Worm (Caenorhabditis elegans): Measurements from ENCODE around the gene irld-52.

The irld-52 gene

DNA sequence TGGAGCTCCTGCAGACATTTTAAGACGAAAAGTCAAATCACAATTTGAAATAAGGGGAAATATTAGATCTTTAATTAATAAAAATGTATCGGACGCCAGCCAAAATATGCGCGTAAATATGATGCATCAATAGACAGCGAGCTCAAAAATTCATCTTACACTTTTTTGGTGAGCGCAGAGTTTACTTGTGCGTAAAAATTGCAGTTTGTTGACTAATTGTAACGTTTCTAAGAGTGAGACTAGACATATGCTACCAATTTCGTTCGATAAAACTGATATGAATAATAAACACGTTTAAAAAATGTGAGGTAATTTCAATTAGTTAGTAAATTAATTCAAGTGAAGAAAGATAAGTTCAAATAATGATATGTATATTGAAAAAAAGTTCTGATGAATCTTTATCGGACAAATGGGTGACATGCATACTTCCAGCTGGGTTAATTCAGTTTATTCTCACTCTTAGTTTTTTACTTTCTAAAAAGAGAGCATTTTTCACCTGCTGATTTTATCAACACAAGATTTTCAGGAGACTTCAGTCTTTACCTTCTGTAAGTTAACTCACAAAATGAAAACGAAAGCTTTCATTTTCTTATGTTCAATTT lies at the start of gene irld-52, which contains the start of gene nhr-285:
irld-52 (plus strand) TSS at position 552 of the 602 bp plus-strand sequence.
nhr-285 (minus strand) TSS at position 101 of the 602 bp plus-strand sequence.
- TF ChIP-seq nhr-42 (GFP tag; IDR thresholded peaks at IDR 0.05), result no peak
- TF ChIP-seq skn-1 (tag; optimal IDR thresholded peaks at IDR 0.05), result no peak
- no peak for TF ChIP-seq hmg-1.1 (GFP tag; IDR thresholded peaks at IDR 0.05)
- no peak for TF ChIP-seq dmd-8 (GFP tag; IDR thresholded peaks at IDR 0.05)
- no peak for TF ChIP-seq ceh-20 (GFP tag; IDR thresholded peaks at IDR 0.05)
- TF ChIP-seq hlh-11 (tag; optimal IDR thresholded peaks at IDR 0.05), result no peak
- no peak for TF ChIP-seq jun-1 (tag; optimal IDR thresholded peaks at IDR 0.05)

ce11 chrV:15730459-15730858 lies 49.0 kb upstream of the irld-52 start, which contains the start of gene Y6E2A.10:
Gene Y6E2A.10 (minus strand): TSS chrV:15730559.
- TF ChIP-seq ceh-62 (tag; optimal IDR thresholded peaks at IDR 0.05), result no peak
- TF ChIP-seq zag-1 (tag; optimal IDR thresholded peaks at IDR 0.05), result no peak
- TF ChIP-seq cey-2 (tag; optimal IDR thresholded peaks at IDR 0.05; ENCODE audit: borderline replicate concordance, insufficient read depth), result no peak
- TF ChIP-seq Y48G9A.11 (GFP tag; IDR thresholded peaks at IDR 0.05), result no peak
- no peak for TF ChIP-seq daf-8 (GFP tag; IDR thresholded peaks at IDR 0.05)

DNA sequence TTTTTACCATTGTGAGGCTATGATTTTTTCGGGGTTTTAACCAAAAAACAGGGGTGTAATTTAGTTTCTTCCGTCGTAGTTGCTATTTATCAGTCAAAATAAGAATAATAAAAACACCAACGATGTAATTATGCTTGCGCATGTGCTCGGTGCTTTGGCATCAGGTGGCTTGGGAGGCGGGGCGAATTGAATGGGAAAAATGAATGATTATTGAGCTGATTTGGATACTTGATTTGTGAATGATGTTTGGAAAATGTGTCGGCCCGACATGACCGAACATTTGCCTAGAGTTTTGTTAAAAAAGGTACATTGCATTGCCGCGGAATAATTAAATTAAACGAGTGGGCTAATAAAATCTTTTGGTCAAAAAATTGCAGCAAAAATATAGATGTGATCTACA lies 47.3 kb upstream of the irld-52 start, which contains the start of gene str-38:
str-38 (minus strand) TSS at position 101 of the 400 bp plus-strand sequence.
- TF ChIP-seq spr-1 (tag; optimal IDR thresholded peaks at IDR 0.05) (no peak), ctbp-1 (GFP tag; IDR thresholded peaks at IDR 0.05) (no peak)

- TF ChIP-seq lir-3 (tag; optimal IDR thresholded peaks at IDR 0.05) (no peak), ceh-32 (tag; optimal IDR thresholded peaks at IDR 0.05; ENCODE audit: poor library complexity) (no peak), pqm-1 (tag; optimal IDR thresholded peaks at IDR 0.05) (no peak), aha-1 (tag) (peak; percentile 11), Y105C5A.15 (GFP tag; IDR thresholded peaks at IDR 0.05) (no peak), cey-2 (tag; optimal IDR thresholded peaks at IDR 0.05; ENCODE audit: borderline replicate concordance, insufficient read depth) (no peak), madf-5 (GFP tag; IDR thresholded peaks at IDR 0.05) (no peak), set-16 (GFP tag; IDR thresholded peaks at IDR 0.05) (peak; percentile 64), dve-1 (tag; optimal IDR thresholded peaks at IDR 0.05; ENCODE audit: insufficient read depth) (no peak)
These were observed 46.5 kb upstream of the irld-52 start for ce11 chrV:15733020-15733419.

DNA sequence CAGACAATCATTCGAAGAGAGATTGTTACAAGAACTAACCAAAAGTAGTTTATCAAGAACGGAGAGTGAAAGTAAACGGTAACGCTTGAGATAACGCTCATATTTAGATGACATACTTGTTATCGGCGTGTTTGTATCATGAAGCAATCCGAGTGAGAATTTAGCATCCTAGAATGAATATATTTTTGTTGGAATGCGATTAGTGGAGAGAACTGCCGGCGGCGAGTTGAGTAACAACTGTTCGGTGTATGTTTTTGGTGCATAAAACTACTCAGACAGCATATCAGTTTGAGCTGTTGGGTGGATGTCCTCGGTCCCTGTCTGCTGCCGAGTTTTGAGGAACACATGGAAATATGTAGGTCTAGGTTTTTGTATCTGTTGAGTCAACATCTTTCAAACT lies 45.9 kb upstream of the irld-52 start, which contains the start of gene T23D5.3:
T23D5.3 (minus strand) TSS at position 101 of the 400 bp plus-strand sequence.
- TF ChIP-seq nhr-102 (tag; optimal IDR thresholded peaks at IDR 0.05) (no peak), skn-1 (tag; optimal IDR thresholded peaks at IDR 0.05) (no peak), F44E2.7 (GFP tag; IDR thresholded peaks at IDR 0.05) (no peak), lin-38 (GFP tag; IDR thresholded peaks at IDR 0.05) (no peak), daf-12 (tag; optimal IDR thresholded peaks at IDR 0.05) (no peak), D1046.2 (GFP tag; IDR thresholded peaks at IDR 0.05) (no peak), sdz-12 (GFP tag; optimal IDR thresholded peaks at IDR 0.05) (no peak), ceh-32 (tag; optimal IDR thresholded peaks at IDR 0.05; ENCODE audit: poor library complexity) (no peak), unc-130 (GFP tag; optimal IDR thresholded peaks at IDR 0.05) (no peak)

DNA sequence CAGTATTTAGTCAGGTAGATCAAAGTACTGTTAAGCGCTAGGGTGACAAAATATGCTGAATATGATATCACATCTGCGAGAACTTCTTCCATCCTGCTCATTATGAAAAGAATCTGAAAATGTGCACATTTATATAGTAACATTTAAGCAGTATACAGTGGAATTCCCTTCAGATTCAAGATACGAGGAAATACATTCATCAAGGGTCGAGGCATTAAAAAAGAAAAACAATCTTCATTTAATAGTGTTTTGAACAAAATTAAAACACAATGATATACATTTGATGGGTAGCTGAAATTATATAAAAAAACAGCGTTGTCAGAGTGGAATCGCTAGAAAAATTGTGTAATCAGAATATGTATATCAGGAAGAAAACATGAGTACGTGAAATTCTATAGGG lies 43.8 kb upstream of the irld-52 start, which contains the start of gene str-27:
str-27 (minus strand) TSS at position 101 of the 400 bp plus-strand sequence.
- TF ChIP-seq hlh-11 (tag; optimal IDR thresholded peaks at IDR 0.05) (no peak), aha-1 (tag) (peak; percentile 61), zag-1 (tag; optimal IDR thresholded peaks at IDR 0.05) (no peak)
